Worm (Caenorhabditis elegans): ENCODE results near the gene F52B11.5.

F52B11.5 gene

ce11 chrIV:14070992-14071289 is 32.1 kb downstream of the F52B11.5 start:
- no peak for TF ChIP-seq nhr-2 (tag; optimal IDR thresholded peaks at IDR 0.05)
- TF ChIP-seq ceh-43 (GFP tag; optimal IDR thresholded peaks at IDR 0.05) = no peak
- TF ChIP-seq nhr-12 (tag; optimal IDR thresholded peaks at IDR 0.05) = no peak
- TF ChIP-seq ces-1 (GFP tag; optimal IDR thresholded peaks at IDR 0.05) = peak; percentile 68
- TF ChIP-seq unc-62 (GFP tag; optimal IDR thresholded peaks at IDR 0.05) = no peak
- peak; percentile 79 for TF ChIP-seq ceh-39 (tag; optimal IDR thresholded peaks at IDR 0.05)
- peak; percentile 91 for TF ChIP-seq lin-13 (tag; optimal IDR thresholded peaks at IDR 0.05)
- TF ChIP-seq mep-1 (tag; optimal IDR thresholded peaks at IDR 0.05) = peak; percentile 86
- peak; percentile 31 for TF ChIP-seq hlh-1 (tag; optimal IDR thresholded peaks at IDR 0.05)
- TF ChIP-seq nhr-237 (tag; optimal IDR thresholded peaks at IDR 0.05) = peak; percentile 66
- no peak for TF ChIP-seq zip-8 (tag; optimal IDR thresholded peaks at IDR 0.05)
- TF ChIP-seq mab-5 (tag; optimal IDR thresholded peaks at IDR 0.05) = no peak
- TF ChIP-seq pha-4 (tag; optimal IDR thresholded peaks at IDR 0.05) = peak; percentile 95
- no peak for TF ChIP-seq flh-1 (GFP tag; optimal IDR thresholded peaks at IDR 0.05)
- peak; percentile 82 for TF ChIP-seq lsy-2 (tag; optimal IDR thresholded peaks at IDR 0.05)
- TF ChIP-seq ztf-11 (tag; optimal IDR thresholded peaks at IDR 0.05) = no peak

ce11 chrIV:14070185-14070991 is 32.6 kb downstream of the F52B11.5 start:
- TF ChIP-seq ceh-39 (tag; optimal IDR thresholded peaks at IDR 0.05) = no peak
- TF ChIP-seq nhr-237 (tag; optimal IDR thresholded peaks at IDR 0.05) = no peak
- no peak for TF ChIP-seq mab-5 (tag; optimal IDR thresholded peaks at IDR 0.05)
- peak; percentile 45 for TF ChIP-seq elt-1 (tag; optimal IDR thresholded peaks at IDR 0.05; ENCODE audit: borderline replicate concordance, insufficient read depth)
- peak; percentile 25 for TF ChIP-seq zip-8 (tag; optimal IDR thresholded peaks at IDR 0.05)
- TF ChIP-seq mep-1 (tag; optimal IDR thresholded peaks at IDR 0.05) = no peak
- TF ChIP-seq ces-1 (GFP tag; optimal IDR thresholded peaks at IDR 0.05) = no peak
- TF ChIP-seq hlh-1 (tag; optimal IDR thresholded peaks at IDR 0.05) = no peak
- TF ChIP-seq ceh-43 (GFP tag; optimal IDR thresholded peaks at IDR 0.05) = no peak
- TF ChIP-seq nhr-2 (tag; optimal IDR thresholded peaks at IDR 0.05) = no peak
- TF ChIP-seq sem-2 (GFP tag; optimal IDR thresholded peaks at IDR 0.05) = no peak
- TF ChIP-seq nhr-28 (tag; optimal IDR thresholded peaks at IDR 0.05) = no peak
- no peak for TF ChIP-seq cnd-1 (tag; optimal IDR thresholded peaks at IDR 0.05)
- TF ChIP-seq unc-120 (tag; optimal IDR thresholded peaks at IDR 0.05; ENCODE audit: poor library complexity, severe bottlenecking) = no peak
- TF ChIP-seq nhr-12 (tag; optimal IDR thresholded peaks at IDR 0.05) = no peak
- TF ChIP-seq blmp-1 (tag; optimal IDR thresholded peaks at IDR 0.05) = no peak
- TF ChIP-seq pha-4 (tag; optimal IDR thresholded peaks at IDR 0.05) = no peak
- no peak for TF ChIP-seq unc-62 (GFP tag; optimal IDR thresholded peaks at IDR 0.05)
- no peak for TF ChIP-seq bed-3 (GFP tag; optimal IDR thresholded peaks at IDR 0.05)
- no peak for TF ChIP-seq nhr-76 (tag; optimal IDR thresholded peaks at IDR 0.05)
- TF ChIP-seq drap-1 (GFP tag; optimal IDR thresholded peaks at IDR 0.05) = no peak
- TF ChIP-seq ztf-11 (tag; optimal IDR thresholded peaks at IDR 0.05) = no peak
- no peak for TF ChIP-seq mls-2 (tag; optimal IDR thresholded peaks at IDR 0.05)
- no peak for TF ChIP-seq lin-13 (tag; optimal IDR thresholded peaks at IDR 0.05)
- peak; percentile 80 for TF ChIP-seq ham-2 (GFP tag; optimal IDR thresholded peaks at IDR 0.05)

ce11 chrIV:14069760-14070159 is 33.3 kb downstream of the F52B11.5 start, which contains the start of gene lst-4:
Gene lst-4 (minus strand): TSS chrIV:14069860.
- TF ChIP-seq mls-2 (tag; optimal IDR thresholded peaks at IDR 0.05) = no peak
- TF ChIP-seq drap-1 (GFP tag; optimal IDR thresholded peaks at IDR 0.05) = no peak
- TF ChIP-seq nhr-237 (tag; optimal IDR thresholded peaks at IDR 0.05) = no peak
- TF ChIP-seq sptf-1 (tag; optimal IDR thresholded peaks at IDR 0.05) = no peak
- no peak for TF ChIP-seq hlh-1 (tag; optimal IDR thresholded peaks at IDR 0.05)
- TF ChIP-seq M03D4.4 (tag; optimal IDR thresholded peaks at IDR 0.05) = no peak
- TF ChIP-seq elt-3 (tag; optimal IDR thresholded peaks at IDR 0.05) = no peak
- TF ChIP-seq nhr-12 (tag; optimal IDR thresholded peaks at IDR 0.05) = no peak
- TF ChIP-seq sem-2 (GFP tag; optimal IDR thresholded peaks at IDR 0.05) = no peak
- no peak for TF ChIP-seq lin-32 (GFP tag; optimal IDR thresholded peaks at IDR 0.05)
- TF ChIP-seq ceh-39 (tag; optimal IDR thresholded peaks at IDR 0.05) = no peak
- TF ChIP-seq mep-1 (tag; optimal IDR thresholded peaks at IDR 0.05) = no peak
- no peak for TF ChIP-seq flh-1 (GFP tag; optimal IDR thresholded peaks at IDR 0.05)

ce11 chrIV:14066403-14066802 is 36.6 kb downstream of the F52B11.5 start:
- TF ChIP-seq ceh-43 (GFP tag; optimal IDR thresholded peaks at IDR 0.05) (no peak), nhr-28 (tag; optimal IDR thresholded peaks at IDR 0.05) (no peak), M03D4.4 (tag; optimal IDR thresholded peaks at IDR 0.05) (no peak), tbx-8 (GFP tag; optimal IDR thresholded peaks at IDR 0.05) (no peak), sptf-1 (tag; optimal IDR thresholded peaks at IDR 0.05) (no peak), elt-1 (tag; optimal IDR thresholded peaks at IDR 0.05; ENCODE audit: borderline replicate concordance, insufficient read depth) (no peak), nhr-12 (tag; optimal IDR thresholded peaks at IDR 0.05) (no peak), ham-2 (GFP tag; optimal IDR thresholded peaks at IDR 0.05) (no peak), ceh-39 (tag; optimal IDR thresholded peaks at IDR 0.05) (no peak), nhr-76 (tag; optimal IDR thresholded peaks at IDR 0.05) (no peak)

Measured in whole organism, mixed stage, embryonic.